Worm (Caenorhabditis elegans) whole organism, mixed stage, embryonic: ENCODE results near the gene fbxa-29.

Experiments used
- M03D4.4 ChIP-seq: sonication (generic microtip); optimal IDR thresholded peaks from 2 replicates; lab custom pipeline; 2017; ENCODE audit warnings: mild to moderate bottlenecking, missing genetic modification characterization, missing compliant biosample characterization
- bed-3 ChIP-seq: fragments of 200-800 bp; sonication (Bioruptor generic); optimal IDR thresholded peaks from 3 replicates; lab custom pipeline; 2018; ENCODE audit warnings: mild to moderate bottlenecking, missing genetic modification characterization, moderate library complexity, missing compliant biosample characterization
- blmp-1 ChIP-seq: fragments of 150-350 bp; optimal IDR thresholded peaks from 2 replicates; lab custom pipeline; 2014; ENCODE audit warnings: missing biosample characterization, missing genetic modification characterization
- ceh-39 ChIP-seq: fragments of 150-350 bp; optimal IDR thresholded peaks from 2 replicates; lab custom pipeline; 2014; ENCODE audit warnings: missing biosample characterization, missing genetic modification characterization
- ceh-43 ChIP-seq: fragments of 200-800 bp; sonication (Bioruptor generic); optimal IDR thresholded peaks from 2 replicates; lab custom pipeline; 2018; ENCODE audit warnings: mild to moderate bottlenecking, missing genetic modification characterization, moderate library complexity, missing compliant biosample characterization
- ceh-83 ChIP-seq: fragments of 200-800 bp; sonication (Bioruptor generic); optimal IDR thresholded peaks from 2 replicates; lab custom pipeline; 2018; ENCODE audit warnings: mild to moderate bottlenecking, missing genetic modification characterization, missing compliant biosample characterization
- ces-1 ChIP-seq: fragments of 150-350 bp; optimal IDR thresholded peaks from 2 replicates; lab custom pipeline; 2014; ENCODE audit warnings: missing biosample characterization, missing genetic modification reagents, missing genetic modification characterization
- cnd-1 ChIP-seq: fragments of 200-800 bp; sonication (Bioruptor generic); optimal IDR thresholded peaks from 2 replicates; lab custom pipeline; 2018; ENCODE audit warnings: mild to moderate bottlenecking, missing genetic modification characterization, missing compliant biosample characterization
- drap-1 ChIP-seq: fragments of 200-800 bp; sonication (Bioruptor generic); optimal IDR thresholded peaks from 3 replicates; lab custom pipeline; 2018; ENCODE audit warnings: mild to moderate bottlenecking, missing genetic modification characterization, missing compliant biosample characterization
- elt-1 ChIP-seq: sonication (generic microtip); optimal IDR thresholded peaks from 2 replicates; lab custom pipeline; 2017; ENCODE audit warnings: missing genetic modification characterization, mild to moderate bottlenecking, missing compliant biosample characterization, antibody characterized with exemption, moderate library complexity, borderline replicate concordance; ENCODE audit not compliant: insufficient read depth
- flh-1 ChIP-seq: fragments of 200-800 bp; sonication (Bioruptor generic); optimal IDR thresholded peaks from 2 replicates; lab custom pipeline; 2018; ENCODE audit warnings: mild to moderate bottlenecking, missing genetic modification characterization, moderate library complexity, missing compliant biosample characterization
- ham-2 ChIP-seq: fragments of 200-800 bp; sonication (Bioruptor generic); optimal IDR thresholded peaks from 2 replicates; lab custom pipeline; 2018; ENCODE audit warnings: mild to moderate bottlenecking, missing genetic modification characterization, missing compliant biosample characterization
- hlh-1 ChIP-seq: fragments of 150-350 bp; optimal IDR thresholded peaks from 2 replicates; lab custom pipeline; 2014; ENCODE audit warnings: missing biosample characterization, missing genetic modification reagents, missing genetic modification characterization
- lin-13 ChIP-seq: fragments of 150-350 bp; optimal IDR thresholded peaks from 2 replicates; lab custom pipeline; 2014; ENCODE audit warnings: missing biosample characterization, missing genetic modification characterization
- lin-32 ChIP-seq: fragments of 200-800 bp; sonication (Bioruptor generic); optimal IDR thresholded peaks from 2 replicates; lab custom pipeline; 2018; ENCODE audit warnings: mild to moderate bottlenecking, missing genetic modification characterization, missing compliant biosample characterization
- mab-5 ChIP-seq: fragments of 150-350 bp; optimal IDR thresholded peaks from 2 replicates; lab custom pipeline; 2014; ENCODE audit warnings: missing biosample characterization, missing genetic modification characterization
- mep-1 ChIP-seq: fragments of 150-350 bp; optimal IDR thresholded peaks from 2 replicates; lab custom pipeline; 2017; ENCODE audit warnings: missing biosample characterization, missing genetic modification reagents, missing genetic modification characterization, inconsistent platforms
- mls-2 ChIP-seq: sonication (generic microtip); optimal IDR thresholded peaks from 2 replicates; lab custom pipeline; 2016; ENCODE audit warnings: mild to moderate bottlenecking, missing genetic modification characterization, moderate library complexity, missing compliant biosample characterization
- nhr-12 ChIP-seq: fragments of 150-350 bp; optimal IDR thresholded peaks from 2 replicates; lab custom pipeline; 2014; ENCODE audit warnings: missing biosample characterization, missing genetic modification characterization
- nhr-2 ChIP-seq: fragments of 150-350 bp; optimal IDR thresholded peaks from 2 replicates; lab custom pipeline; 2014; ENCODE audit warnings: missing biosample characterization, missing genetic modification characterization
- nhr-237 ChIP-seq: fragments of 150-350 bp; optimal IDR thresholded peaks from 2 replicates; lab custom pipeline; 2014; ENCODE audit warnings: missing biosample characterization, missing genetic modification characterization
- nhr-76 ChIP-seq: sonication (generic microtip); optimal IDR thresholded peaks from 2 replicates; lab custom pipeline; 2017; ENCODE audit warnings: missing biosample characterization, missing genetic modification characterization
- pha-4 ChIP-seq: fragments of 150-350 bp; optimal IDR thresholded peaks from 2 replicates; lab custom pipeline; 2018; ENCODE audit warnings: missing biosample characterization, missing genetic modification reagents, missing genetic modification characterization
- sem-2 ChIP-seq: fragments of 200-800 bp; sonication (Bioruptor generic); optimal IDR thresholded peaks from 2 replicates; lab custom pipeline; 2018; ENCODE audit warnings: mild to moderate bottlenecking, missing genetic modification characterization, missing compliant biosample characterization
- snpc-4 ChIP-seq: fragments of 150-350 bp; optimal IDR thresholded peaks from 2 replicates; lab custom pipeline; 2014; ENCODE audit warnings: missing biosample characterization, missing genetic modification characterization
- sptf-1 ChIP-seq: sonication (generic microtip); optimal IDR thresholded peaks from 2 replicates; lab custom pipeline; 2017; ENCODE audit warnings: mild to moderate bottlenecking, missing genetic modification characterization, moderate library complexity, missing compliant biosample characterization
- tbx-8 ChIP-seq: fragments of 200-800 bp; sonication (Bioruptor generic); optimal IDR thresholded peaks from 2 replicates; lab custom pipeline; 2018; ENCODE audit warnings: mild to moderate bottlenecking, missing genetic modification characterization, moderate library complexity, missing compliant biosample characterization
- unc-120 ChIP-seq: sonication (generic microtip); optimal IDR thresholded peaks from 2 replicates; lab custom pipeline; 2017; ENCODE audit warnings: missing genetic modification characterization, missing compliant biosample characterization; ENCODE audit not compliant: poor library complexity, severe bottlenecking
- unc-39 ChIP-seq: fragments of 150-350 bp; optimal IDR thresholded peaks from 2 replicates; lab custom pipeline; 2014; ENCODE audit warnings: missing biosample characterization, missing genetic modification characterization
- unc-62 ChIP-seq: fragments of 150-350 bp; optimal IDR thresholded peaks from 2 replicates; lab custom pipeline; 2014; ENCODE audit warnings: missing biosample characterization, missing genetic modification reagents, missing genetic modification characterization
- zip-8 ChIP-seq: fragments of 150-350 bp; optimal IDR thresholded peaks from 2 replicates; lab custom pipeline; 2014; ENCODE audit warnings: missing biosample characterization, missing genetic modification characterization
- ztf-11 ChIP-seq: fragments of 150-350 bp; optimal IDR thresholded peaks from 2 replicates; lab custom pipeline; 2014; ENCODE audit warnings: missing biosample characterization, missing genetic modification characterization

fbxa-29 gene

DNA sequence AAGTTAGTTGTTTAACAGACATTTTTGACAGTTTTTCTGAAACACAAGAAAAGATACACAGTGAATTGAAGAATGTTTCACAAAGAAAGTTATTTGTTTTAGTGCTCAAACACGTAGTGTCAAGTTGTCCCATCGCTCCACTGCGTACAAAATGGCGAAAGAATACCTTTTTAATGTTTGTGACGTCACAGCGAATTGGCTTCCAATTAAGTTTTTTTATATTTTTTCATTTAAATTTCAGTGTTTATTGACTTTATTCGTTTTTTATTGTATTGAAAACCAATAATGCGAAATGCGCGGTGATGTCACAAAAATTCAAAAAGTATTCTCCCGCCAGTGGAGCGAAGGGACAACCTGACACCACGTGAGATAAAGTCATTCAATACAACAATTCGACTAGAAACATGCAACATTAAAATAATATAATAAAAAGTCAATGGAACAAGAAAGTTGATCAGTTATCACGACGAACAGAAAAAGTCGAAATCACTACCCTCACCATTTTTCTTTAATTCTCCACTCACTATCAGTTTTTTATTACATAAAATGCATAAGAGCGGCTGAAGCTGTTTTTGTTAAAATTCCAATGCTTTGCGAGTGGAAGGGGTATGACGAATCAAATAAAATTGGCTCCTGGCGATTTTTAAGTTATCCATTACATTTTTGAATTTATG lies at the start of gene fbxa-29:
Gene fbxa-29 (minus strand): TSS at position 51 of the 674 bp plus-strand sequence.
- TF ChIP-seq mab-5 (tag; lab: Kevin White, UChicago): no peak
- no peak for TF ChIP-seq flh-1
- TF ChIP-seq nhr-76 (tag; lab: Kevin White, UChicago): no peak
- TF ChIP-seq ceh-83 (GFP tag; lab: Kevin White, UChicago): no peak
- TF ChIP-seq blmp-1 (tag; lab: Kevin White, UChicago): no peak
- TF ChIP-seq snpc-4 (tag; lab: Kevin White, UChicago): no peak
- no peak for TF ChIP-seq lin-13 (tag; lab: Kevin White, UChicago)
- TF ChIP-seq ceh-39: no peak
- TF ChIP-seq hlh-1 (tag; lab: Kevin White, UChicago): no peak
- no peak for TF ChIP-seq mep-1
- TF ChIP-seq mls-2: no peak
- no peak for TF ChIP-seq lin-32 (GFP tag; lab: Kevin White, UChicago)
- TF ChIP-seq nhr-237 (tag; lab: Kevin White, UChicago): no peak
- TF ChIP-seq cnd-1: no peak

DNA sequence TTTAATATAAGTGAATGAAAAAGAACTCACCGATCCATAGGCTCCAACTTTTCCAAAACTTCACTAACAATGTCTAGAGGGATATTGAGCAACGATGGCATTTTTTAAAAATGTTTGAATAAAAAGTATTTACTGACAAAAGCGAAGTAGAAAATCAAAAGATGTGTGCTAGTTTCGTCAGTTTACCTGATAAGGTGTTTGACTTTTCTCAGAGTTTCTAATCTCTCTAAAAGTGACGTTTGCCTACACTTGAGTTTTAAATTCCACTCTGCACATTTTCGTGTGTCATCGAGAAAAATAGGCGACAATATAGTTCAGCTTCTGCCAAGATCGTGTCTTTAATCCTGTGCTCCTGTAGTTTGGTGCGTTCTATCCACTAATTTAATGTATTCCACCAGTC lies 48.1 kb upstream of the fbxa-29 start, which contains the start of gene fbxa-15:
Gene fbxa-15 (minus strand): TSS at position 101 of the 400 bp plus-strand sequence.
- TF ChIP-seq sptf-1 (tag; lab: Kevin White, UChicago) (no peak), hlh-1 (tag; lab: Kevin White, UChicago) (no peak), elt-1 (no peak), nhr-76 (tag; lab: Kevin White, UChicago) (no peak), tbx-8 (no peak), ztf-11 (no peak), ceh-43 (GFP tag; lab: Kevin White, UChicago) (no peak), cnd-1 (no peak)

DNA sequence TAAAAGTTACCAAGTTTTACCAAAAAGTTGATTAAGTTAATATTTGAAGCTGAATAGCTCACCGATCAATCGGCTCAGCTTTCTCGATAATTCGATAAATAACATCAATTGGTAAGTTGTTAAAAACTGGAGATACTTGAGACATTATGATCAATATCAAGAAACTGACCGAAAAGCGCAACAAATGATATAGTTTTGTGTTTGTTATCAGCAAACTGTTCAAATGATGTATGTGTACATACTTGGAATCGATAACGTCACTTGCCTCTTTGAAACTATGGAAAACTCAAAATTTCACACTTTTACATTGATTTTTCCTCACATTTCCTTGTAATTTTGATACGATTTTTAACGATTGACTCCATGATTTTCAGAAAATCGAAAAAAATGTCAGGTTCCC lies 41.5 kb upstream of the fbxa-29 start, which contains the start of the genes fbxa-80 and fbxa-19:
Gene fbxa-80 (minus strand): TSS at position 173 of the 400 bp plus-strand sequence.
Gene fbxa-19 (plus strand): TSS at position 364 of the 400 bp plus-strand sequence.
- TF ChIP-seq drap-1 (no peak), mab-5 (tag; lab: Kevin White, UChicago) (no peak), unc-62 (GFP tag; lab: Kevin White, UChicago) (no peak), nhr-12 (tag; lab: Kevin White, UChicago) (no peak), lin-13 (tag; lab: Kevin White, UChicago) (no peak), snpc-4 (tag; lab: Kevin White, UChicago) (no peak), nhr-2 (tag; lab: Kevin White, UChicago) (no peak), unc-39 (tag; lab: Kevin White, UChicago) (no peak)

DNA sequence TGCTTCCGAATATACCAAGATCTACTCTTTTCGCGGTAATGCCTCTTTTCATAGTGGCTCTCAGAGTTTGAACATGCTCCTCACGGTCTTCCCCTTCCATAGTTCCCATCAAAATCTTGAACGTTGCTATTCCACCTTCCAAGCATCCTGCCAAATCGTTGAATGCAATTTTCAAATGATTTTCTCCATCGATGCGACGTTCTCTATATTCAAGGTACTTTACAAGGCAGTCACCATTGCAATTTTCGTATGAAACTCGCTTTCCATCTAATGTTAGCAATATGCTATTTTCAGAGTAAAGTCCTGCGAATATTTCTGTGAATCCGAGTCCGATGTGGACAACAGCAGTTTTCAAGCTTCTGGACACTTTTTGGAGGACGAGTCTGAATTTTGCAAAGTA lies 40.8 kb upstream of the fbxa-29 start:
- no peak for TF ChIP-seq nhr-2 (tag; lab: Kevin White, UChicago)
- no peak for TF ChIP-seq tbx-8
- TF ChIP-seq nhr-12 (tag; lab: Kevin White, UChicago): no peak
- TF ChIP-seq zip-8 (tag; lab: Kevin White, UChicago): no peak
- no peak for TF ChIP-seq flh-1
- TF ChIP-seq mab-5 (tag; lab: Kevin White, UChicago): no peak
- no peak for TF ChIP-seq mep-1
- TF ChIP-seq elt-1: no peak
- no peak for TF ChIP-seq nhr-237 (tag; lab: Kevin White, UChicago)
- no peak for TF ChIP-seq ces-1 (GFP tag; lab: Kevin White, UChicago)
- no peak for TF ChIP-seq ztf-11
- no peak for TF ChIP-seq M03D4.4 (tag; lab: Kevin White, UChicago)
- TF ChIP-seq drap-1: no peak
- TF ChIP-seq sem-2: no peak
- no peak for TF ChIP-seq cnd-1
- no peak for TF ChIP-seq ham-2
- TF ChIP-seq blmp-1 (tag; lab: Kevin White, UChicago): no peak
- no peak for TF ChIP-seq unc-120
- TF ChIP-seq bed-3: no peak

DNA sequence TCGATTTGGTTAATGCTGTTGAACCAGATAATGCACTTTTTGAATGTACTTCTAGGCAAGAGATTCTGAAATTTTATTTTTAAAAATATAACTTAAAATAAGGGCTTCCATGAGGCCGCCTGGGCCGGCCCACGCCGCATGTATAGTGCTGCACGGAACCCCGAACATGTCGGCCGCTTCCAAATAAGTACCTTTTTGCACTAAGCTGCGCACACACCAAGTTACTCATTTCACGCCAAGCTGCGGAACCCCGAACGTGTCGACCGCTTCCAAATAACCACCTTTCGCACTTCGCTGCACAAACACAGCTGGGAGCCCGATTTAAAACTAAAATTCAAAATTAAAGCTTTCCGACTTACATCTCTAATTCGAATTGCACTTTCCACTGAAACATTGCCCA lies 37.9 kb upstream of the fbxa-29 start:
- TF ChIP-seq unc-120 (no peak), bed-3 (no peak), ceh-43 (GFP tag; lab: Kevin White, UChicago) (no peak), cnd-1 (no peak), pha-4 (tag; lab: Kevin White, UChicago) (no peak), ztf-11 (no peak), blmp-1 (tag; lab: Kevin White, UChicago) (no peak), mab-5 (tag; lab: Kevin White, UChicago) (no peak), mls-2 (no peak), ces-1 (GFP tag; lab: Kevin White, UChicago) (no peak), sptf-1 (tag; lab: Kevin White, UChicago) (no peak), nhr-76 (tag; lab: Kevin White, UChicago) (no peak), ceh-83 (GFP tag; lab: Kevin White, UChicago) (no peak), elt-1 (no peak), ham-2 (no peak), mep-1 (no peak), nhr-237 (tag; lab: Kevin White, UChicago) (no peak), unc-62 (GFP tag; lab: Kevin White, UChicago) (no peak), snpc-4 (tag; lab: Kevin White, UChicago) (no peak)
